Worm (Caenorhabditis elegans): ENCODE measurements around the gene lys-8.

ce11 chrII:5555522-5555921 lies 30.5 kb upstream of the lys-8 start:
- TF ChIP-seq snpc-1.3 (tag; optimal IDR thresholded peaks at IDR 0.05; ENCODE audit: insufficient read depth) (no peak), cebp-1 (GFP tag; IDR thresholded peaks at IDR 0.05) (no peak), cebp-1 (tag; optimal IDR thresholded peaks at IDR 0.05) (no peak)
